Fruit fly (Drosophila melanogaster) whole organism: ENCODE data around the gene CG6236.

Experiments used
- CG8478 ChIP-seq: fragments of >200 bp; optimal IDR thresholded peaks from 2 replicates; lab custom pipeline; 2018; ENCODE audit warnings: inconsistent platforms
- EcR ChIP-seq, 2 experiments: fragments of >200 bp; optimal IDR thresholded peaks; 2 replicates each; lab custom pipeline; 2017; ENCODE audit warnings: missing biosample characterization in 2 of 2, missing genetic modification characterization in 2 of 2, missing genetic modification reagents in 2 of 2
- pan ChIP-seq: fragments of >200 bp; optimal IDR thresholded peaks from 2 replicates; lab custom pipeline; 2017
- psq ChIP-seq: fragments of >200 bp; optimal IDR thresholded peaks from 2 replicates; lab custom pipeline; 2017
- usp ChIP-seq: fragments of >200 bp; optimal IDR thresholded peaks from 2 replicates; lab custom pipeline; 2017; ENCODE audit warnings: missing biosample characterization, missing genetic modification characterization, mixed read lengths

DNA sequence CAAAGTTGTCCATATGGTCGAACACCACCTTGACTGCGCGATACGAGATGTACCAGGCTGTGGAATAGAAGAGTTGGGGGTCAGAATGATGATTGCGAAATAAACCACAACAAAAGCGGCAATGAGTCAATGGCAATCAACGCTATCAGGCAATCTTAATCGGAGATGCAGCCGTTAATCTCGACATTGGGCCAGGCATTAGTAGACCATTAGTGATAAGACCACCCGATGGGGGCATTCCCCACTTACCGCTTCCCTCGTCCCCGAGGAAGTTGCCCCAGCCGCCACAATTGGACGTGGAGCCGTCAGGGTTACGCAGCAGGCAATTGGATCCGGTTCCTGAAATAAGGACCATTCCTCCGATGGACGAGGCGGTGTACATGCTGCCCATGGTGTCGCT is 11.0 kb upstream of the CG6236 start:
- no peak for TF ChIP-seq psq
- TF ChIP-seq usp (GFP tag; lab: Kevin White, UChicago) = no peak
- TF ChIP-seq EcR (GFP tag; optimal IDR thresholded peaks at IDR 0.05; lab: Kevin White, UChicago) = no peak
- TF ChIP-seq CG8478 = no peak
- no peak for TF ChIP-seq pan
